Worm (Caenorhabditis elegans): Measurements from ENCODE around the gene nifk-1.

nifk-1 gene

ce11 chrIII:4687134-4687533 is 6.0 kb downstream of the nifk-1 start:
- TF ChIP-seq ttx-3 (tag; optimal IDR thresholded peaks at IDR 0.05) (no peak), ceh-18 (tag; optimal IDR thresholded peaks at IDR 0.05) (peak; percentile 5)

ce11 chrIII:4679963-4680484 is 13.1 kb downstream of the nifk-1 start, which contains the start of gene srg-11:
Gene srg-11, plus strand, starts transcription at chrIII:4680013.
- TF ChIP-seq dmd-4 (tag; optimal IDR thresholded peaks at IDR 0.05; ENCODE audit: borderline replicate concordance): no peak
- no peak for TF ChIP-seq che-1 (tag; optimal IDR thresholded peaks at IDR 0.05)
- no peak for TF ChIP-seq C08G9.2 (tag; optimal IDR thresholded peaks at IDR 0.05)
- TF ChIP-seq ets-4 (tag; optimal IDR thresholded peaks at IDR 0.05): no peak
- TF ChIP-seq pqm-1 (tag; optimal IDR thresholded peaks at IDR 0.05): no peak
- TF ChIP-seq C38D4.7 (GFP tag; optimal IDR thresholded peaks at IDR 0.05): no peak
- TF ChIP-seq K02D7.2 (tag; optimal IDR thresholded peaks at IDR 0.05): no peak
- TF ChIP-seq npax-4 (tag; optimal IDR thresholded peaks at IDR 0.05): no peak
- TF ChIP-seq hlh-15 (tag; optimal IDR thresholded peaks at IDR 0.05): no peak
- TF ChIP-seq elt-2 (tag; optimal IDR thresholded peaks at IDR 0.05): no peak
- no peak for TF ChIP-seq unc-42 (tag; optimal IDR thresholded peaks at IDR 0.05)
- no peak for TF ChIP-seq ahr-1 (tag; optimal IDR thresholded peaks at IDR 0.05)
- TF ChIP-seq fkh-10 (GFP tag; optimal IDR thresholded peaks at IDR 0.05): no peak
- TF ChIP-seq T23F11.4 (GFP tag; optimal IDR thresholded peaks at IDR 0.05): no peak
- no peak for TF ChIP-seq ref-2 (tag; optimal IDR thresholded peaks at IDR 0.05)
- no peak for TF ChIP-seq hlh-30 (tag; optimal IDR thresholded peaks at IDR 0.05; ENCODE audit: insufficient read depth)
- TF ChIP-seq unc-55 (GFP tag; optimal IDR thresholded peaks at IDR 0.05): no peak
- TF ChIP-seq lin-11 (tag; optimal IDR thresholded peaks at IDR 0.05): no peak
- TF ChIP-seq pax-1 (tag; optimal IDR thresholded peaks at IDR 0.05): no peak
- no peak for TF ChIP-seq tbx-2 (tag; optimal IDR thresholded peaks at IDR 0.05)

ce11 chrIII:4677466-4677865 is 15.6 kb downstream of the nifk-1 start, which contains the start of gene srg-10:
Gene srg-10, plus strand, starts transcription at chrIII:4677766.
- no peak for TF ChIP-seq ets-4 (tag; optimal IDR thresholded peaks at IDR 0.05)
- TF ChIP-seq pag-3 (tag; optimal IDR thresholded peaks at IDR 0.05; ENCODE audit: borderline replicate concordance): no peak

ce11 chrIII:4671949-4672348 is 21.2 kb downstream of the nifk-1 start, which contains the start of gene srg-13:
Gene srg-13, plus strand, starts transcription at chrIII:4672249.
- TF ChIP-seq hlh-15 (tag; optimal IDR thresholded peaks at IDR 0.05) (no peak), ceh-30 (tag; optimal IDR thresholded peaks at IDR 0.05) (no peak)

ce11 chrIII:4671491-4671890 is 21.6 kb downstream of the nifk-1 start, which contains the start of gene T23F11.11:
Gene T23F11.11, minus strand, starts transcription at chrIII:4671591.
- TF ChIP-seq nhr-11 (tag; optimal IDR thresholded peaks at IDR 0.05) (no peak), elt-2 (tag; optimal IDR thresholded peaks at IDR 0.05) (no peak), ceh-48 (tag; optimal IDR thresholded peaks at IDR 0.05) (no peak), eyg-1 (tag; optimal IDR thresholded peaks at IDR 0.05) (no peak), unc-55 (GFP tag; optimal IDR thresholded peaks at IDR 0.05) (no peak), pat-9 (tag; optimal IDR thresholded peaks at IDR 0.05) (no peak), hlh-13 (GFP tag; optimal IDR thresholded peaks at IDR 0.05) (no peak), ref-2 (tag; optimal IDR thresholded peaks at IDR 0.05) (no peak), lin-11 (tag; optimal IDR thresholded peaks at IDR 0.05) (no peak), pha-4 (tag; optimal IDR thresholded peaks at IDR 0.05) (no peak), ceh-24 (tag; optimal IDR thresholded peaks at IDR 0.05) (no peak), pag-3 (tag; optimal IDR thresholded peaks at IDR 0.05; ENCODE audit: borderline replicate concordance) (no peak), tbx-7 (tag; optimal IDR thresholded peaks at IDR 0.05) (no peak), tbx-2 (tag; optimal IDR thresholded peaks at IDR 0.05) (no peak), ttx-3 (tag; optimal IDR thresholded peaks at IDR 0.05) (no peak)

ce11 chrIII:4668073-4668472 is 25.0 kb downstream of the nifk-1 start:
- TF ChIP-seq elt-2 (tag; optimal IDR thresholded peaks at IDR 0.05) (peak; percentile 35), T23F11.4 (GFP tag; optimal IDR thresholded peaks at IDR 0.05) (peak; percentile 7), ref-2 (tag; optimal IDR thresholded peaks at IDR 0.05) (no peak), pha-4 (tag; optimal IDR thresholded peaks at IDR 0.05) (no peak), ama-1 (optimal IDR thresholded peaks at IDR 0.05) (no peak)
